Worm (Caenorhabditis elegans) whole organism, early embryonic: ENCODE measurements around the gene sco-1.

Experiments
- B0310.2 ChIP-seq: sonication (generic microtip); optimal IDR thresholded peaks from 2 replicates; lab custom pipeline; 2016; ENCODE audit warnings: mild to moderate bottlenecking, missing genetic modification characterization, missing compliant biosample characterization
- ama-1 ChIP-seq: fragments of 150-350 bp; optimal IDR thresholded peaks from 2 replicates; lab custom pipeline; 2014
- ceh-36 ChIP-seq: sonication (generic microtip); optimal IDR thresholded peaks from 2 replicates; lab custom pipeline; 2016; ENCODE audit warnings: missing genetic modification characterization, inconsistent platforms, missing compliant biosample characterization
- flt-1 ChIP-seq: fragments of 200-800 bp; sonication (Bioruptor generic); IDR thresholded peaks from 2 replicates; pipeline ENCODE4 v1.3.6; 2022; ENCODE audit warnings: missing genetic modification characterization, missing compliant biosample characterization
- pes-1 ChIP-seq: fragments of 200-800 bp; sonication (Bioruptor generic); IDR thresholded peaks from 2 replicates; pipeline ENCODE4 v1.3.6; 2022; ENCODE audit warnings: missing genetic modification reagents, missing genetic modification characterization, missing compliant biosample characterization
- tbx-11 ChIP-seq: fragments of 200-800 bp; sonication (Bioruptor generic); IDR thresholded peaks from 2 replicates; pipeline ENCODE4 v1.3.6; 2022; ENCODE audit warnings: missing genetic modification characterization, missing compliant biosample characterization

DNA sequence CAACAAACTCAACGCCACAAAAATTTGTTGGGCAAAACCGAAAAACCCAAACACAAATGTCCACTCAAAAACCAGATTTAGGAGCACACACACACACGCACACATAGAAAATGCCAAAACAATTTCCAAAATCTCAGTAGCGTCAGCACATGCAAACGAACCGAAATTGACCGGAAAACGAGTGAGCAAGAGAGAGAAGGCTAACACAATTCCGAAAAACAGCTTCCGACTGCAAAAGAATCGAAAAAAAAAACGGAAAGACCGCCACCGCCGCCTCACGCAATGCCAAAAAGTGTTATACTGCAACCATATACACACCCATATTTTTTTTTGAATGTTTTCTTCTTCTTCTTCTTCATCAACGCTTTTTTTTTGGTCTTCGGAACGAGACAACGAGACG lies 7.7 kb upstream of the sco-1 start:
- no peak for TF ChIP-seq ama-1 (lab: Kevin White, UChicago)
- no peak for TF ChIP-seq tbx-11 (GFP tag; lab: Robert Waterston, UW)
- no peak for TF ChIP-seq B0310.2
- no peak for TF ChIP-seq ceh-36 (tag; lab: Kevin White, UChicago)
- no peak for TF ChIP-seq flt-1
- TF ChIP-seq pes-1 = no peak
